Worm (Caenorhabditis elegans) whole organism, young adult: ENCODE data around the gene nhr-20.

ENCODE experiments used
- K12H6.12 ChIP-seq: fragments of 200-800 bp; sonication (Bioruptor generic); optimal IDR thresholded peaks from 2 replicates; lab custom pipeline; 2018; ENCODE audit warnings: mild to moderate bottlenecking, missing genetic modification characterization, missing compliant biosample characterization
- gei-17 ChIP-seq: fragments of 200-800 bp; sonication (Bioruptor generic); optimal IDR thresholded peaks from 2 replicates; lab custom pipeline; 2018; ENCODE audit warnings: mild to moderate bottlenecking, missing genetic modification characterization, missing compliant biosample characterization
- mes-4 ChIP-seq: sonication (generic microtip); optimal IDR thresholded peaks from 2 replicates; lab custom pipeline; 2016; ENCODE audit warnings: missing genotype, missing genetic modification characterization, missing compliant biosample characterization
- unc-62 ChIP-seq: fragments of 150-350 bp; optimal IDR thresholded peaks from 2 replicates; lab custom pipeline; 2014; ENCODE audit warnings: missing biosample characterization, missing genetic modification reagents, missing genetic modification characterization

ce11 chrIII:4244285-4244684 is 11.3 kb upstream of the nhr-20 start, which contains the start of gene zhit-2:
- TF ChIP-seq unc-62 (GFP tag; lab: Kevin White, UChicago) = no peak
- TF ChIP-seq gei-17 (GFP tag; lab: Kevin White, UChicago) = no peak
- TF ChIP-seq K12H6.12 (tag; lab: Kevin White, UChicago) = no peak
- TF ChIP-seq mes-4 (tag; lab: Kevin White, UChicago) = no peak
